Fruit fly (Drosophila melanogaster) whole organism, prepupa: ENCODE measurements around the gene SecCl.

Experiments used
- CG3032 ChIP-seq: fragments of 200-800 bp; optimal IDR thresholded peaks from 2 replicates; lab custom pipeline; 2019; ENCODE audit warnings: missing biosample characterization, mild to moderate bottlenecking, missing genetic modification characterization, moderate library complexity
- CG3919 ChIP-seq: fragments of 200-800 bp; sonication (Bioruptor generic); optimal IDR thresholded peaks from 3 replicates; lab custom pipeline; 2016; ENCODE audit warnings: missing biosample characterization, missing genetic modification characterization
- CG4318 ChIP-seq: fragments of 200-800 bp; sonication (Bioruptor generic); optimal IDR thresholded peaks from 3 replicates; lab custom pipeline; 2017; ENCODE audit warnings: missing biosample characterization, mild to moderate bottlenecking, missing genetic modification characterization
- Hr38 ChIP-seq: sonication (Bioruptor generic); optimal IDR thresholded peaks from 2 replicates; lab custom pipeline; 2016; ENCODE audit warnings: missing biosample characterization, missing genetic modification characterization
- OdsH ChIP-seq: fragments of 200-800 bp; sonication (Bioruptor generic); optimal IDR thresholded peaks from 3 replicates; lab custom pipeline; 2016; ENCODE audit warnings: missing biosample characterization, missing genetic modification characterization
- Sox102F ChIP-seq: fragments of 200-800 bp; sonication (Bioruptor generic); optimal IDR thresholded peaks from 2 replicates; lab custom pipeline; 2016; ENCODE audit warnings: missing biosample characterization, mild to moderate bottlenecking, missing genetic modification characterization
- Sox15 ChIP-seq: fragments of 200-800 bp; sonication (Bioruptor generic); optimal IDR thresholded peaks from 3 replicates; lab custom pipeline; 2016; ENCODE audit warnings: missing biosample characterization, missing genetic modification characterization
- achi ChIP-seq: fragments of 200-800 bp; sonication (Bioruptor generic); optimal IDR thresholded peaks from 3 replicates; lab custom pipeline; 2016; ENCODE audit warnings: missing biosample characterization, missing genetic modification characterization
- cyc ChIP-seq: fragments of 200-800 bp; sonication (Bioruptor generic); optimal IDR thresholded peaks from 3 replicates; lab custom pipeline; 2016; ENCODE audit warnings: missing biosample characterization, missing genetic modification characterization
- dac ChIP-seq: fragments of 200-800 bp; sonication (Bioruptor generic); optimal IDR thresholded peaks from 2 replicates; lab custom pipeline; 2017; ENCODE audit warnings: missing biosample characterization, mild to moderate bottlenecking, missing genetic modification characterization
- eg ChIP-seq: fragments of 200-800 bp; sonication (Bioruptor generic); IDR thresholded peaks from 3 replicates; pipeline ENCODE4 v1.3.6; 2022; ENCODE audit warnings: missing biosample characterization, missing genetic modification characterization
- fd59A ChIP-seq: fragments of 200-800 bp; sonication (Bioruptor generic); optimal IDR thresholded peaks from 2 replicates; lab custom pipeline; 2017; ENCODE audit warnings: missing biosample characterization, mild to moderate bottlenecking, missing genetic modification characterization, missing genetic modification reagents
- net ChIP-seq: fragments of 200-800 bp; sonication (Bioruptor generic); optimal IDR thresholded peaks from 3 replicates; lab custom pipeline; 2016; ENCODE audit warnings: missing biosample characterization, missing genetic modification characterization
- pdm3 ChIP-seq: fragments of 200-800 bp; sonication (Bioruptor generic); optimal IDR thresholded peaks from 3 replicates; lab custom pipeline; 2016; ENCODE audit warnings: missing biosample characterization, missing genetic modification characterization

DNA sequence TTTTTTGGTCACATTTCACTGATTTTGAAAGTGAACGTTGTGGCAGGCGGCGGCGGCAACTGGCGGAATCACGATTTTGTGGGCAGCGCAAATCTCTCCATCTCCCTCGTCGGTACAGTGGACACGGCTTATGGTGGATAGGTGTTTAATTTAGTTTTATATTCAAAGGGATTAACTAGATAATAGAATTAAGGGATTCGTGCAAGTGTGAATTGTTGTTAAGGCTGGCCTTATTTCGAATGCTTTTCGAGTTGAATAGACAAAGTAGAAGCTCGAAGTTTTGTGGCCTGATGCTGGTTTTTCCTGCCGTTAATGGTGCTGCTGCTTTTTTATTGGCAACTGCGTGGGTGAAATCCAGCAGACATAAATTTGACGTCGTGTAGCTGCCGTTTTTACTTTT lies 28.0 kb downstream of the SecCl start:
- no peak for TF ChIP-seq pdm3
- TF ChIP-seq CG3919, result peak; percentile 11
- peak; percentile 3 for TF ChIP-seq net (GFP tag; lab: Kevin White, UChicago)
- no peak for TF ChIP-seq cyc (GFP tag; lab: Kevin White, UChicago)
- no peak for TF ChIP-seq Sox102F (GFP tag; lab: Kevin White, UChicago)
- no peak for TF ChIP-seq achi (GFP tag; lab: Kevin White, UChicago)
- TF ChIP-seq Hr38 (GFP tag; lab: Kevin White, UChicago), result no peak
- TF ChIP-seq Sox15, result no peak
- peak; percentile 10 for TF ChIP-seq dac
- no peak for TF ChIP-seq CG3032
- TF ChIP-seq CG4318, result peak; percentile 24
- TF ChIP-seq OdsH (GFP tag; lab: Kevin White, UChicago), result peak; percentile 8
- no peak for TF ChIP-seq fd59A
- peak; percentile 49; the same call in 1 of the 3 replicates for TF ChIP-seq eg (GFP tag; lab: Robert Waterston, UW)
